Fruit fly (Drosophila melanogaster) whole organism, embryonic: ENCODE measurements around the gene Nep6.

Experiments
- B-H2 ChIP-seq: fragments of 200-800 bp; sonication (Bioruptor generic); optimal IDR thresholded peaks from 2 replicates; lab custom pipeline; 2018; ENCODE audit warnings: missing biosample characterization, mild to moderate bottlenecking, missing genetic modification characterization
- BEAF-32 ChIP-seq: fragments of 200-800 bp; sonication (Bioruptor generic); optimal IDR thresholded peaks from 3 replicates; lab custom pipeline; 2017; ENCODE audit warnings: missing biosample characterization, missing genetic modification characterization, mild to moderate bottlenecking, moderate library complexity, missing genetic modification reagents
- CG10462 ChIP-seq: fragments of 200-800 bp; sonication (Bioruptor generic); optimal IDR thresholded peaks from 2 replicates; lab custom pipeline; 2016; ENCODE audit warnings: missing biosample characterization, missing genetic modification characterization
- CG17829 ChIP-seq: fragments of 200-800 bp; optimal IDR thresholded peaks from 2 replicates; lab custom pipeline; 2019; ENCODE audit warnings: missing biosample characterization, mild to moderate bottlenecking, missing genetic modification characterization, moderate library complexity
- CG8478 ChIP-seq: fragments of >200 bp; optimal IDR thresholded peaks from 2 replicates; lab custom pipeline; 2018
- da ChIP-seq: fragments of 200-800 bp; sonication (Bioruptor generic); optimal IDR thresholded peaks from 2 replicates; lab custom pipeline; 2016; ENCODE audit warnings: missing biosample characterization, missing genetic modification characterization
- fd96Cb ChIP-seq: fragments of 200-800 bp; sonication (Bioruptor generic); optimal IDR thresholded peaks from 2 replicates; lab custom pipeline; 2018; ENCODE audit warnings: missing biosample characterization, mild to moderate bottlenecking, missing genetic modification characterization, moderate library complexity
- ftz-f1 ChIP-seq: fragments of 200-800 bp; sonication (Bioruptor generic); optimal IDR thresholded peaks from 2 replicates; lab custom pipeline; 2016; ENCODE audit warnings: missing biosample characterization, missing genetic modification characterization
- gcm ChIP-seq: fragments of 200-800 bp; sonication (Bioruptor generic); optimal IDR thresholded peaks from 2 replicates; lab custom pipeline; 2019; ENCODE audit warnings: missing biosample characterization, mild to moderate bottlenecking, missing genetic modification characterization, moderate library complexity
- psq ChIP-seq: fragments of 200-800 bp; sonication (Bioruptor generic); optimal IDR thresholded peaks from 2 replicates; lab custom pipeline; 2017; ENCODE audit warnings: missing biosample characterization, missing genetic modification characterization
- sob ChIP-seq: fragments of 200-800 bp; sonication (Bioruptor generic); IDR thresholded peaks from 2 replicates; pipeline ENCODE4 v1.3.6; 2022; ENCODE audit warnings: missing biosample characterization, missing genetic modification characterization
- trh ChIP-seq: fragments of 200-800 bp; sonication (Bioruptor generic); optimal IDR thresholded peaks from 2 replicates; lab custom pipeline; 2016; ENCODE audit warnings: missing biosample characterization, missing genetic modification characterization

DNA sequence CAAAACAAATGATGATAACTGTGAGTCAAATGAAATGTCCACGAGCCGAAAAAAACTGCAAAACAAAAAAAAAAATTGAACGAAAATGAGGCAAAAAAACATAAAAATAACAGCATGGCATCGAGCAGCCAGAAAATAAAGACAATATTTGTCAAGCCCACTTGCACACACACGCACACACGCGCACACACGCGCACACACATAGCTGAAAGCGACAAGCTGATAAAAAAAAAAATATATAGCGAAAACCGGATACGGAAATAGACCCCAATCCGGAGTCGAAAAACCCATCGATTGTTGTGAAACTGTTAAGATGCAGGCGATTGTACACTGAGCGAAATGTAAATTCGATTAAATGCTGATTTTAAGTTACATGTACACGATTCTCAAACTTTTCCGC is 38.6 kb downstream of the Nep6 start:
- no peak for TF ChIP-seq psq
- no peak for TF ChIP-seq CG8478 (lab: Kevin White, UChicago)
- TF ChIP-seq gcm, result no peak
- TF ChIP-seq B-H2 (GFP tag; lab: Kevin White, UChicago), result no peak
- no peak for TF ChIP-seq CG17829 (tag; lab: Kevin White, UChicago)
- no peak for TF ChIP-seq CG10462 (GFP tag; lab: Kevin White, UChicago)
- TF ChIP-seq trh (GFP tag; lab: Kevin White, UChicago), result no peak
- no peak for TF ChIP-seq BEAF-32 (GFP tag; lab: Kevin White, UChicago)
- no peak for TF ChIP-seq fd96Cb (tag; lab: Kevin White, UChicago)
- no peak for TF ChIP-seq sob
- TF ChIP-seq ftz-f1 (GFP tag; lab: Kevin White, UChicago), result no peak
- no peak for TF ChIP-seq da (GFP tag; lab: Kevin White, UChicago)
